Worm (Caenorhabditis elegans) whole organism, L4 larva: Measurements from ENCODE around the gene srg-38.
A peak's percentile ranks its signal among the peaks of the same experiment; 100 is the strongest.

Source experiments
- F37D6.2 ChIP-seq: sonication (generic microtip); optimal IDR thresholded peaks from 2 replicates; lab custom pipeline; 2016; ENCODE audit warnings: mild to moderate bottlenecking, missing genetic modification characterization, missing compliant biosample characterization
- F49E8.2 ChIP-seq: sonication (generic microtip); optimal IDR thresholded peaks from 2 replicates; lab custom pipeline; 2016; ENCODE audit warnings: missing compliant biosample characterization, mild to moderate bottlenecking, missing genetic modification characterization, borderline replicate concordance
- R02D3.7 ChIP-seq: fragments of 150-350 bp; sonication (generic microtip); optimal IDR thresholded peaks from 3 replicates; lab custom pipeline; 2014; ENCODE audit warnings: missing biosample characterization, missing genetic modification characterization
- T20F7.1 ChIP-seq: fragments of 200-800 bp; sonication (Bioruptor generic); optimal IDR thresholded peaks from 2 replicates; lab custom pipeline; 2018; ENCODE audit warnings: mild to moderate bottlenecking, missing genetic modification characterization, missing compliant biosample characterization
- Y105C5A.15 ChIP-seq: fragments of 200-800 bp; sonication (Bioruptor generic); IDR thresholded peaks from 2 replicates; pipeline ENCODE4 v1.3.6; 2022; ENCODE audit warnings: missing genetic modification characterization, missing compliant biosample characterization
- Y5F2A.4 ChIP-seq: fragments of 200-800 bp; sonication (Bioruptor generic); optimal IDR thresholded peaks from 2 replicates; lab custom pipeline; 2018; ENCODE audit warnings: mild to moderate bottlenecking, missing genetic modification characterization, missing compliant biosample characterization
- ZK337.2 ChIP-seq: fragments of 200-800 bp; sonication (Bioruptor generic); IDR thresholded peaks from 2 replicates; pipeline ENCODE4 v1.3.6; 2022; ENCODE audit warnings: missing genetic modification reagents, missing genetic modification characterization, missing compliant biosample characterization
- aha-1 ChIP-seq: fragments of 150-350 bp; peaks from one replicate; lab custom pipeline; 2014; ENCODE audit warnings: missing biosample characterization, missing genetic modification characterization
- aly-2 ChIP-seq: sonication (generic microtip); optimal IDR thresholded peaks from 2 replicates; lab custom pipeline; 2018; ENCODE audit warnings: missing biosample characterization, missing genetic modification characterization
- arid-1 ChIP-seq: fragments of 200-800 bp; sonication (Bioruptor generic); conservative IDR thresholded peaks from 2 replicates; pipeline ENCODE4 v1.3.6; 2022; ENCODE audit warnings: missing genetic modification reagents, missing genetic modification characterization, missing compliant biosample characterization
- ceh-28 ChIP-seq: fragments of 150-350 bp; optimal IDR thresholded peaks from 2 replicates; lab custom pipeline; 2014; ENCODE audit warnings: missing biosample characterization, missing genetic modification reagents, missing genetic modification characterization
- ceh-32 ChIP-seq: sonication (generic microtip); optimal IDR thresholded peaks from 2 replicates; lab custom pipeline; 2016; ENCODE audit warnings: mild to moderate bottlenecking, missing genetic modification characterization, missing compliant biosample characterization; ENCODE audit not compliant: poor library complexity
- ceh-62 ChIP-seq: sonication (generic microtip); optimal IDR thresholded peaks from 2 replicates; lab custom pipeline; 2017; ENCODE audit warnings: missing biosample characterization, missing genetic modification characterization
- daf-12 ChIP-seq: fragments of 150-350 bp; optimal IDR thresholded peaks from 2 replicates; lab custom pipeline; 2014; ENCODE audit warnings: missing biosample characterization, missing genetic modification reagents, missing genetic modification characterization
- daf-8 ChIP-seq: fragments of 200-800 bp; sonication (Bioruptor generic); IDR thresholded peaks from 2 replicates; pipeline ENCODE4 v1.3.6; 2022; ENCODE audit warnings: missing genetic modification characterization, missing compliant biosample characterization
- dmd-8 ChIP-seq: fragments of 200-800 bp; sonication (Bioruptor generic); IDR thresholded peaks from 2 replicates; pipeline ENCODE4 v1.3.6; 2022; ENCODE audit warnings: missing genetic modification characterization, missing compliant biosample characterization
- egl-43 ChIP-seq: fragments of 200-800 bp; sonication (Bioruptor generic); IDR thresholded peaks from 2 replicates; pipeline ENCODE4 v1.3.6; 2022; ENCODE audit warnings: missing genetic modification reagents, missing genetic modification characterization, missing compliant biosample characterization
- lin-1 ChIP-seq: fragments of 200-800 bp; sonication (Bioruptor generic); IDR thresholded peaks from 2 replicates; pipeline ENCODE4 v1.3.6; 2022; ENCODE audit warnings: missing genetic modification reagents, missing genetic modification characterization, missing compliant biosample characterization
- lir-3 ChIP-seq: sonication (generic microtip); optimal IDR thresholded peaks from 2 replicates; lab custom pipeline; 2016; ENCODE audit warnings: mild to moderate bottlenecking, missing genetic modification characterization, missing compliant biosample characterization
- lsy-2 ChIP-seq, 2 experiments: fragments of 150-350 bp in 1 of 2; sonication (generic microtip) in 1 of 2; optimal IDR thresholded peaks; 2 replicates each; lab custom pipeline; 2014 to 2017; ENCODE audit warnings: missing biosample characterization in 2 of 2, missing genetic modification characterization in 2 of 2
- madf-5 ChIP-seq, 2 experiments: fragments of 200-800 bp; sonication (Bioruptor generic); IDR thresholded peaks; 2 replicates each; pipeline ENCODE4 v1.3.6; 2022; ENCODE audit warnings: missing compliant biosample characterization in 2 of 2, missing genetic modification characterization in 2 of 2
- madf-9 ChIP-seq: fragments of 200-800 bp; sonication (Bioruptor generic); conservative IDR thresholded peaks from 2 replicates; pipeline ENCODE4 v1.3.6; 2022; ENCODE audit warnings: missing genetic modification reagents, missing genetic modification characterization, missing compliant biosample characterization
- mdt-29 ChIP-seq: fragments of 200-800 bp; sonication (Bioruptor generic); IDR thresholded peaks from 2 replicates; pipeline ENCODE4 v1.3.6; 2022; ENCODE audit warnings: missing genetic modification reagents, missing genetic modification characterization, missing compliant biosample characterization
- mep-1 ChIP-seq: fragments of 150-350 bp; sonication (generic microtip); optimal IDR thresholded peaks from 3 replicates; lab custom pipeline; 2014; ENCODE audit warnings: missing biosample characterization, missing genetic modification characterization
- mxl-3 ChIP-seq: fragments of 200-800 bp; sonication (Bioruptor generic); optimal IDR thresholded peaks from 2 replicates; lab custom pipeline; 2018; ENCODE audit warnings: mild to moderate bottlenecking, missing genetic modification characterization, missing compliant biosample characterization
- nhr-10 ChIP-seq: fragments of 150-350 bp; optimal IDR thresholded peaks from 2 replicates; lab custom pipeline; 2014; ENCODE audit warnings: missing biosample characterization, missing genetic modification characterization
- nhr-102 ChIP-seq: sonication (generic microtip); optimal IDR thresholded peaks from 2 replicates; lab custom pipeline; 2016; ENCODE audit warnings: mild to moderate bottlenecking, missing genetic modification characterization, moderate library complexity, missing compliant biosample characterization
- nhr-11 ChIP-seq: fragments of 150-350 bp; optimal IDR thresholded peaks from 2 replicates; lab custom pipeline; 2014; ENCODE audit warnings: missing biosample characterization, missing genetic modification characterization
- nhr-25 ChIP-seq: sonication (generic microtip); optimal IDR thresholded peaks from 2 replicates; lab custom pipeline; 2017; ENCODE audit warnings: missing genetic modification characterization, mild to moderate bottlenecking, missing compliant biosample characterization, antibody characterized with exemption, moderate library complexity, borderline replicate concordance; ENCODE audit not compliant: insufficient read depth
- nhr-6 ChIP-seq: fragments of 150-350 bp; optimal IDR thresholded peaks from 2 replicates; lab custom pipeline; 2014; ENCODE audit warnings: missing biosample characterization, missing genetic modification characterization
- pha-4 ChIP-seq, 2 experiments: fragments of 150-350 bp in 1 of 2; fragments of 200-800 bp in 1 of 2; sonication (Bioruptor generic) in 1 of 2; IDR thresholded peaks in 1 of 2; optimal IDR thresholded peaks in 1 of 2; 2 replicates each; pipeline versions ENCODE4 v1.3.6 to Lab custom; 2014 to 2022; ENCODE audit warnings: missing genetic modification characterization in 2 of 2, missing genetic modification reagents in 2 of 2, missing biosample characterization in 1 of 2, missing compliant biosample characterization in 1 of 2
- php-3 ChIP-seq: fragments of 200-800 bp; sonication (Bioruptor generic); IDR thresholded peaks from 2 replicates; pipeline ENCODE4 v1.3.6; 2022; ENCODE audit warnings: missing genetic modification reagents, missing genetic modification characterization, missing compliant biosample characterization
- pqm-1 ChIP-seq: sonication (generic microtip); optimal IDR thresholded peaks from 2 replicates; lab custom pipeline; 2017; ENCODE audit warnings: missing biosample characterization, missing genetic modification characterization
- rbr-2 ChIP-seq: sonication (generic microtip); optimal IDR thresholded peaks from 2 replicates; lab custom pipeline; 2016; ENCODE audit warnings: missing genotype, missing genetic modification characterization, missing compliant biosample characterization
- snpc-1.2 ChIP-seq: fragments of 200-800 bp; sonication (Bioruptor generic); IDR thresholded peaks from 2 replicates; pipeline ENCODE4 v1.3.6; 2022; ENCODE audit warnings: missing genetic modification reagents, missing genetic modification characterization, missing compliant biosample characterization
- snpc-4 ChIP-seq: fragments of 150-350 bp; optimal IDR thresholded peaks from 2 replicates; lab custom pipeline; 2014; ENCODE audit warnings: missing biosample characterization, missing genetic modification characterization
- spr-1 ChIP-seq: sonication (generic microtip); optimal IDR thresholded peaks from 2 replicates; lab custom pipeline; 2016; ENCODE audit warnings: mild to moderate bottlenecking, missing genetic modification characterization, missing compliant biosample characterization
- unc-39 ChIP-seq: sonication (generic microtip); optimal IDR thresholded peaks from 2 replicates; lab custom pipeline; 2017; ENCODE audit warnings: missing biosample characterization, missing genetic modification characterization
- zfp-2 ChIP-seq: sonication (generic microtip); optimal IDR thresholded peaks from 2 replicates; lab custom pipeline; 2016; ENCODE audit warnings: mild to moderate bottlenecking, missing genetic modification characterization, missing compliant biosample characterization
- zip-2 ChIP-seq: fragments of 150-350 bp; optimal IDR thresholded peaks from 2 replicates; lab custom pipeline; 2014; ENCODE audit warnings: missing biosample characterization, missing genetic modification characterization
- ztf-11 ChIP-seq: fragments of 150-350 bp; optimal IDR thresholded peaks from 2 replicates; lab custom pipeline; 2014; ENCODE audit warnings: missing biosample characterization, missing genetic modification characterization

srg-38 gene

DNA sequence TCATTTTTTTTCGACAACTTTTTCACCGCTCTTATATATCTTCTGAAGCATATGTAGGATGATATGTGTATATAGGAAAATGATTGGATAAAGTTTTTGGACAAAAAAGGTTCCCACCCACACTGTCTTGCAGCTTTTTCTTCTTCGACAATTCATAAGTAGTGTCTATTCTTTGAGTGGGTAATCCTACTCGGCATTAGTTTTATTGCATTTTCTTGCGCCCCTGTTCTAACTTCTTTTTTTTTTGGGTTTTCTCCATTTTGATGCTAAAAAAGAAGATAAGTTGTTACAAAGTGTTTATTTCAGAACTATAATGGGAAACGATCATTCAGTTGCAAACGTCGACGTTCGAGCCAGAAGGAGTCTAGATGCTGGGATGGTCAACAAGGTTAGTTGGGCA, 21.2 kb downstream of the srg-38 start, which contains the start of gene glb-3:
TSS of gene glb-3 (plus strand) at position 301 of the 400 bp plus-strand sequence.
- TF ChIP-seq F37D6.2 (tag; lab: Kevin White, UChicago) (no peak), R02D3.7 (no peak), rbr-2 (tag; lab: Kevin White, UChicago) (no peak), unc-39 (tag; lab: Kevin White, UChicago) (no peak), nhr-6 (tag; lab: Kevin White, UChicago) (no peak), ceh-62 (tag; lab: Kevin White, UChicago) (no peak), mdt-29 (GFP tag; lab: Robert Waterston, UW) (no peak), ztf-11 (tag; lab: Kevin White, UChicago) (no peak), ZK337.2 (GFP tag; lab: Robert Waterston, UW) (no peak), daf-12 (tag; lab: Kevin White, UChicago) (no peak), ceh-32 (tag; lab: Kevin White, UChicago) (no peak), aly-2 (tag; lab: Kevin White, UChicago) (no peak), nhr-102 (tag; lab: Kevin White, UChicago) (no peak), Y105C5A.15 (no peak), pha-4 (GFP tag; IDR thresholded peaks at IDR 0.05; lab: Robert Waterston, UW) (no peak), pha-4 (tag; optimal IDR thresholded peaks at IDR 0.05; lab: Kevin White, UChicago) (no peak), madf-5 (GFP tag; IDR thresholded peaks at IDR 0.05; lab: Robert Waterston, UW) (no peak), nhr-25 (no peak)
- TF ChIP-seq, all 104 proteins: peak for 0

- TF ChIP-seq mxl-3 (no peak), snpc-4 (tag; lab: Kevin White, UChicago) (no peak)
Observed at ce11 chrV:11133516-11133915, 21.9 kb downstream of the srg-38 start.

- TF ChIP-seq lsy-2 (tag; optimal IDR thresholded peaks at IDR 0.05; lab: Kevin White, UChicago) (no peak), ceh-62 (tag; lab: Kevin White, UChicago) (no peak), zip-2 (tag; lab: Kevin White, UChicago) (no peak), aha-1 (tag; lab: Kevin White, UChicago) (peak; percentile 70), pha-4 (GFP tag; IDR thresholded peaks at IDR 0.05; lab: Robert Waterston, UW) (no peak), pha-4 (tag; optimal IDR thresholded peaks at IDR 0.05; lab: Kevin White, UChicago) (no peak)
Observed at ce11 chrV:11131801-11132200, 23.7 kb downstream of the srg-38 start.

DNA sequence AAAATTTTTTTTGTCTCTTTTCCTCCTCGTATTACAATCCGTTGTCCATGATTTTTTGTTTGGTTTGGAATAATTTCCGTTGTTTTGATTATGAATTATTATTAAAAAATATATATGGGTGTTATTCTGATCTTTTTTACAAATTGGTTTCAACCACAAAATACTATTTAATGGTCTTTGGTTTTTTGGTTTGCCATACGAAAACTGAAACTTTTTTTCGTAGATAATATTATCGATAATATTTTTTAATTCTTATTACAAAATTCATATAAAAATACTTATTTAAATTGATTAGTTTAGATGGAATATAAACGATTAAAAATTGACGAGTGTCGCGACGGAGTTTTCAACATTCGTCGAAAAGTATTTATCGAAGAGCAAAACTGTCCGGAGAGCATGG, 28.3 kb downstream of the srg-38 start, which contains the start of gene jmjd-5:
TSS of gene jmjd-5 (plus strand) at position 301 of the 400 bp plus-strand sequence.
- TF ChIP-seq nhr-11 (no peak), nhr-10 (tag; lab: Kevin White, UChicago) (no peak)

DNA sequence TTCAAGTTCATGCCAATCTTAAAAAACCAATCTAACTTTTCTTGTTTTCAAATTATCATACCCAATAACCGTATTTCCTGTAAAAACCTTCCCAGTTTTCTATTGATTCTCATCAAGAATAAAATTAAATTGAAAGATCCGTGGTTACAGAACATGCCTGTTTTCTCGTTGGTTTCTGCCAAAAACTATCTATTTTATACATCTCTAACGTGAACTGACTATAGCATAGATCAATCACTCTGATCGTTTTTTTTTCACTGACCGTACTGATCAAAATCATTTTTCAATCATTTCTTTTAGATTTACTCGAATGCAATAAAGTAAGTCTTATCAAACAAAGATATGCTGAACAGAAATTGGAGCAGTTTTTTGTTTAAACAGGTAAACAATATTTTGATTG, 30.5 kb downstream of the srg-38 start, which contains the start of gene C06H2.2:
TSS of gene C06H2.2 (plus strand) at position 301 of the 400 bp plus-strand sequence.
- no peak for TF ChIP-seq ztf-11 (tag; lab: Kevin White, UChicago)
- TF ChIP-seq T20F7.1 (GFP tag; lab: Kevin White, UChicago), result peak; percentile 48
- TF ChIP-seq arid-1 (GFP tag; lab: Robert Waterston, UW), result no peak
- no peak for TF ChIP-seq madf-9 (GFP tag; lab: Robert Waterston, UW)
- no peak for TF ChIP-seq lin-1 (GFP tag; lab: Robert Waterston, UW)
- no peak for TF ChIP-seq F49E8.2
- TF ChIP-seq, all 104 proteins: peak for 1

- no peak for TF ChIP-seq ceh-62 (tag; lab: Kevin White, UChicago)
- TF ChIP-seq egl-43 (GFP tag; lab: Robert Waterston, UW), result no peak
- TF ChIP-seq pqm-1 (tag; lab: Kevin White, UChicago), result no peak
- no peak for TF ChIP-seq R02D3.7
- TF ChIP-seq spr-1, result no peak
- no peak for TF ChIP-seq mdt-29 (GFP tag; lab: Robert Waterston, UW)
- TF ChIP-seq zfp-2 (tag; lab: Kevin White, UChicago), result no peak
- TF ChIP-seq Y5F2A.4, result no peak
- TF ChIP-seq lir-3 (tag; lab: Kevin White, UChicago), result no peak
- no peak for TF ChIP-seq dmd-8 (GFP tag; lab: Robert Waterston, UW)
- TF ChIP-seq ceh-28 (tag; lab: Kevin White, UChicago), result no peak
- TF ChIP-seq snpc-1.2 (GFP tag; lab: Robert Waterston, UW), result no peak
- TF ChIP-seq php-3, result no peak
- TF ChIP-seq mep-1, result peak; percentile 81
- TF ChIP-seq T20F7.1 (GFP tag; lab: Kevin White, UChicago), result peak; percentile 68
- no peak for TF ChIP-seq daf-8
- no peak for TF ChIP-seq unc-39 (tag; lab: Kevin White, UChicago)
- peak; percentile 52 for TF ChIP-seq nhr-25
- no peak for TF ChIP-seq nhr-10 (tag; lab: Kevin White, UChicago)
Observed at ce11 chrV:11123817-11124337, 31.6 kb downstream of the srg-38 start, which contains the start of the genes atp-5 and lmtr-3. Gene atp-5 (minus strand): TSS chrV:11123867. Gene lmtr-3 (plus strand): TSS chrV:11124186.
